Fruit fly (Drosophila melanogaster) whole organism, prepupa: Measurements from ENCODE around the gene Vps52.

Experiments used
- CG34406 ChIP-seq: fragments of 200-800 bp; sonication (Bioruptor generic); optimal IDR thresholded peaks from 3 replicates; lab custom pipeline; 2016; ENCODE audit warnings: missing biosample characterization, missing genetic modification characterization
- CG6163 ChIP-seq: fragments of 200-800 bp; sonication (Bioruptor generic); IDR thresholded peaks from 3 replicates; pipeline ENCODE4 v1.3.6; 2022; ENCODE audit warnings: missing biosample characterization, missing genetic modification characterization
- CG8119 ChIP-seq: fragments of 200-800 bp; sonication (Bioruptor generic); IDR thresholded peaks from 3 replicates; pipeline ENCODE4 v1.3.6; 2022; ENCODE audit warnings: missing biosample characterization, missing genetic modification characterization
- Eip78C ChIP-seq: fragments of 200-800 bp; sonication (Bioruptor generic); peaks from one replicate; lab custom pipeline; 2016; ENCODE audit warnings: missing biosample characterization, missing genetic modification characterization
- Ets21C ChIP-seq: fragments of 200-800 bp; sonication (Bioruptor generic); optimal IDR thresholded peaks from 3 replicates; lab custom pipeline; 2016; ENCODE audit warnings: missing biosample characterization, missing genetic modification characterization
- Ets96B ChIP-seq: fragments of 200-800 bp; optimal IDR thresholded peaks from 2 replicates; lab custom pipeline; 2019; ENCODE audit warnings: missing biosample characterization, mild to moderate bottlenecking, missing genetic modification characterization, moderate library complexity
- pdm3 ChIP-seq: fragments of 200-800 bp; sonication (Bioruptor generic); optimal IDR thresholded peaks from 3 replicates; lab custom pipeline; 2016; ENCODE audit warnings: missing biosample characterization, missing genetic modification characterization
- vri ChIP-seq: fragments of 200-800 bp; sonication (Bioruptor generic); optimal IDR thresholded peaks from 3 replicates; lab custom pipeline; 2016; ENCODE audit warnings: missing biosample characterization, mild to moderate bottlenecking, missing genetic modification characterization

- TF ChIP-seq pdm3 (GFP tag; lab: Kevin White, UChicago), result peak; percentile 32
- peak; percentile 54 for TF ChIP-seq Ets96B (tag; lab: Kevin White, UChicago)
- peak; percentile 12 for TF ChIP-seq CG34406
- peak; percentile 60; the same call in 2 of the 3 replicates for TF ChIP-seq CG8119 (GFP tag; lab: Robert Waterston, UW)
- TF ChIP-seq Eip78C (GFP tag; lab: Kevin White, UChicago), result peak; percentile 82
- peak; percentile 15 for TF ChIP-seq Ets21C
- TF ChIP-seq CG6163 (GFP tag; lab: Robert Waterston, UW), result peak; percentile 55; the same call in 2 of the 3 replicates
- TF ChIP-seq vri (GFP tag; lab: Kevin White, UChicago), result no peak
These were observed 45.8 kb upstream of the Vps52 start for dm6 chr2L:5569503-5569902.
